Worm (Caenorhabditis elegans) whole organism, young adult: ENCODE data around the gene dpy-7.

Source experiments
- B0019.2 ChIP-seq: fragments of 200-800 bp; sonication (Bioruptor generic); conservative IDR thresholded peaks from 2 replicates; pipeline ENCODE4 v1.3.6; 2022; ENCODE audit warnings: missing genetic modification reagents, missing genetic modification characterization, missing compliant biosample characterization
- C06A6.2 ChIP-seq: fragments of 200-800 bp; sonication (Bioruptor generic); conservative IDR thresholded peaks from 2 replicates; pipeline ENCODE4 v1.3.6; 2022; ENCODE audit warnings: missing genetic modification characterization, missing compliant biosample characterization
- F23B12.7 ChIP-seq: sonication (generic microtip); optimal IDR thresholded peaks from 2 replicates; lab custom pipeline; 2017; ENCODE audit warnings: missing genetic modification characterization, mild to moderate bottlenecking, missing compliant biosample characterization, antibody characterized with exemption, moderate library complexity; ENCODE audit not compliant: insufficient read depth
- F39B2.1 ChIP-seq: fragments of 200-800 bp; sonication (Bioruptor generic); IDR thresholded peaks from 2 replicates; pipeline ENCODE4 v1.3.6; 2022; ENCODE audit warnings: missing genetic modification reagents, missing genetic modification characterization, missing compliant biosample characterization
- F55B11.4 ChIP-seq: sonication (generic microtip); optimal IDR thresholded peaks from 2 replicates; lab custom pipeline; 2016; ENCODE audit warnings: missing compliant biosample characterization, missing genetic modification characterization, borderline replicate concordance; ENCODE audit not compliant: insufficient read depth
- K12H6.12 ChIP-seq: fragments of 200-800 bp; sonication (Bioruptor generic); optimal IDR thresholded peaks from 2 replicates; lab custom pipeline; 2018; ENCODE audit warnings: mild to moderate bottlenecking, missing genetic modification characterization, missing compliant biosample characterization
- Y53G8AR.9 ChIP-seq: fragments of 200-800 bp; sonication (Bioruptor generic); conservative IDR thresholded peaks from 2 replicates; pipeline ENCODE4 v1.3.6; 2022; ENCODE audit warnings: missing genetic modification reagents, missing genetic modification characterization, missing compliant biosample characterization
- akir-1 ChIP-seq: fragments of 200-800 bp; sonication (Bioruptor generic); optimal IDR thresholded peaks from 2 replicates; lab custom pipeline; 2018; ENCODE audit warnings: mild to moderate bottlenecking, missing genetic modification characterization, moderate library complexity, missing compliant biosample characterization
- atf-7 ChIP-seq: sonication (generic microtip); optimal IDR thresholded peaks from 2 replicates; lab custom pipeline; 2017; ENCODE audit warnings: mild to moderate bottlenecking, missing genetic modification characterization, missing compliant biosample characterization
- attf-5 ChIP-seq: fragments of 200-800 bp; sonication (Bioruptor generic); optimal IDR thresholded peaks from 2 replicates; lab custom pipeline; 2018; ENCODE audit warnings: mild to moderate bottlenecking, missing genetic modification characterization, missing compliant biosample characterization
- cebp-1 ChIP-seq, 2 experiments: fragments of 200-800 bp in 1 of 2; sonication (Bioruptor generic) in 1 of 2; sonication (generic microtip) in 1 of 2; IDR thresholded peaks in 1 of 2; optimal IDR thresholded peaks in 1 of 2; 2 replicates each; pipeline versions ENCODE4 v1.3.6 to Lab custom; 2017 to 2022; ENCODE audit warnings: missing compliant biosample characterization in 2 of 2, missing genetic modification characterization in 2 of 2, mild to moderate bottlenecking in 1 of 2, missing genetic modification reagents in 1 of 2, moderate library complexity in 1 of 2
- ceh-40 ChIP-seq: fragments of 200-800 bp; sonication (Bioruptor generic); IDR thresholded peaks from 2 replicates; pipeline ENCODE4 v1.3.6; 2022; ENCODE audit warnings: missing genetic modification characterization, missing compliant biosample characterization
- dox-1 ChIP-seq: fragments of 200-800 bp; sonication (Bioruptor generic); IDR thresholded peaks from 2 replicates; pipeline ENCODE4 v1.3.6; 2022; ENCODE audit warnings: missing genetic modification reagents, missing genetic modification characterization, missing compliant biosample characterization
- egl-44 ChIP-seq: fragments of 200-800 bp; sonication (Bioruptor generic); IDR thresholded peaks from 2 replicates; pipeline ENCODE4 v1.3.6; 2022; ENCODE audit warnings: missing genetic modification reagents, missing genetic modification characterization, missing compliant biosample characterization
- ets-4 ChIP-seq: fragments of 200-800 bp; sonication (Bioruptor generic); optimal IDR thresholded peaks from 2 replicates; lab custom pipeline; 2018; ENCODE audit warnings: mild to moderate bottlenecking, missing genetic modification characterization, missing compliant biosample characterization
- hlh-12 ChIP-seq: sonication (generic microtip); optimal IDR thresholded peaks from 2 replicates; lab custom pipeline; 2016; ENCODE audit warnings: missing genetic modification characterization, missing compliant biosample characterization
- hlh-26 ChIP-seq: fragments of 200-800 bp; sonication (Bioruptor generic); conservative IDR thresholded peaks from 2 replicates; pipeline ENCODE4 v1.3.6; 2022; ENCODE audit warnings: missing genetic modification reagents, missing genetic modification characterization, missing compliant biosample characterization
- hmg-1.2 ChIP-seq: fragments of 200-800 bp; sonication (Bioruptor generic); IDR thresholded peaks from 2 replicates; pipeline ENCODE4 v1.3.6; 2022; ENCODE audit warnings: missing genetic modification reagents, missing genetic modification characterization, missing compliant biosample characterization
- let-607 ChIP-seq, 2 experiments: fragments of 200-800 bp in 1 of 2; sonication (Bioruptor generic) in 1 of 2; sonication (generic microtip) in 1 of 2; optimal IDR thresholded peaks; 2 replicates each; lab custom pipeline; 2016 to 2018; ENCODE audit warnings: mild to moderate bottlenecking in 2 of 2, missing compliant biosample characterization in 2 of 2, missing genetic modification characterization in 2 of 2, moderate library complexity in 2 of 2, missing genotype in 1 of 2
- lin-26 ChIP-seq: fragments of 200-800 bp; sonication (Bioruptor generic); IDR thresholded peaks from 2 replicates; pipeline ENCODE4 v1.3.6; 2022; ENCODE audit warnings: missing genetic modification reagents, missing genetic modification characterization, missing compliant biosample characterization
- mel-28 ChIP-seq: sonication (generic microtip); optimal IDR thresholded peaks from 2 replicates; lab custom pipeline; 2016; ENCODE audit warnings: borderline replicate concordance, mild to moderate bottlenecking, missing genetic modification characterization, missing compliant biosample characterization
- mes-4 ChIP-seq: sonication (generic microtip); optimal IDR thresholded peaks from 2 replicates; lab custom pipeline; 2016; ENCODE audit warnings: missing genotype, missing genetic modification characterization, missing compliant biosample characterization
- nfyb-1 ChIP-seq: fragments of 200-800 bp; sonication (Bioruptor generic); IDR thresholded peaks from 2 replicates; pipeline ENCODE4 v1.3.6; 2022; ENCODE audit warnings: missing genetic modification reagents, missing genetic modification characterization, missing compliant biosample characterization
- nhr-80 ChIP-seq: sonication (generic microtip); optimal IDR thresholded peaks from 2 replicates; lab custom pipeline; 2016; ENCODE audit warnings: missing genetic modification characterization, missing compliant biosample characterization
- sdz-38 ChIP-seq: sonication (generic microtip); optimal IDR thresholded peaks from 2 replicates; lab custom pipeline; 2016; ENCODE audit warnings: missing genotype, missing genetic modification characterization, missing compliant biosample characterization
- snpc-1.1 ChIP-seq: sonication (generic microtip); optimal IDR thresholded peaks from 2 replicates; lab custom pipeline; 2017; ENCODE audit warnings: missing genetic modification characterization, mild to moderate bottlenecking, missing compliant biosample characterization, antibody characterized with exemption, moderate library complexity, missing genotype, missing genetic modification reagents; ENCODE audit not compliant: insufficient read depth
- xnd-1 ChIP-seq: sonication (generic microtip); optimal IDR thresholded peaks from 2 replicates; lab custom pipeline; 2016; ENCODE audit warnings: missing genotype, missing genetic modification reagents, missing genetic modification characterization, missing compliant biosample characterization
- zfh-2 ChIP-seq: fragments of 200-800 bp; sonication (Bioruptor generic); conservative IDR thresholded peaks from 2 replicates; pipeline ENCODE4 v1.3.6; 2022; ENCODE audit warnings: missing genetic modification reagents, missing genetic modification characterization, missing compliant biosample characterization
- ztf-25 ChIP-seq: fragments of 200-800 bp; sonication (Bioruptor generic); IDR thresholded peaks from 2 replicates; pipeline ENCODE4 v1.3.6; 2022; ENCODE audit warnings: missing genetic modification reagents, missing genetic modification characterization, missing compliant biosample characterization
- ztf-6 ChIP-seq: fragments of 200-800 bp; sonication (Bioruptor generic); IDR thresholded peaks from 2 replicates; pipeline ENCODE4 v1.3.6; 2022; ENCODE audit warnings: missing genetic modification reagents, missing genetic modification characterization, missing compliant biosample characterization

dpy-7 gene

DNA sequence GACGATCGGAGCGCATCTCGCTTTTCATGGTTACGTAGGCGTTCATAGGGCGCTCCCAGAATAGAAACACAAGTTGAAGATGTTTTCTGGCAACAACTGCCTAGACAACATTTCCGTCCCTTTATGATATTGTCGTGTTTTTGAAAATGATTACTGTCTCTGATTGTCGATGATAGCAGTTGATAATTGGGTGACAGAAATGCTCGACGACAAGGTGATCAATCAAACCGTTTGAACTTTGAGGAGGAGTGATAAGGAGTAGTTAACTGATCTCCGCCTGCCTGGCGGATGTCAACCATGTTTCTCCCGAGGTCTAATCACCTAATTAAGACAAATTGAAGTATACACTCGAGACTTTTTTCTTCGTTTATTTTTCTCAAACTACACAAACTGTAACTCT is 46.3 kb upstream of the dpy-7 start:
- no peak for TF ChIP-seq mel-28 (tag; lab: Kevin White, UChicago)

DNA sequence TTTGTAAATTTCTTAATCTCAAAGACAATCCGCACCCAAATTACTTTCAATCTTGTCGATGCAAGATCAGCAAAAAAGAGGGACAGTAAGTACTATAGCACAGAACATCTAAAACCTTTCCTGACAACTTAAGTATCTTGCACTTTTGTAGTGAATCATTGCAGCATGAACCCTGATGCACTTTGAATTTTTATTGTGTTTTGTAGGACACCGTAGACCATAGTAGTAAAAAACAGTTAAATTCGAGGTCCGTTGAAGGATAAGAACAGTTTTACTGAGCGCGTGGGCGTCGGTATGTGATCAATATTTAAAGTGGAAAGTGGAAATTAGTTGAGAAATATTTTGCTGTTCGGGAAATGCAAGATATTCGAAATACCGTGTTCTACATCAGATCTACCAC is 44.6 kb upstream of the dpy-7 start:
- no peak for TF ChIP-seq cebp-1 (GFP tag; IDR thresholded peaks at IDR 0.05; lab: Robert Waterston, UW)
- TF ChIP-seq cebp-1 (tag; optimal IDR thresholded peaks at IDR 0.05; lab: Kevin White, UChicago) = no peak
- TF ChIP-seq K12H6.12 = no peak
- TF ChIP-seq ztf-25 (GFP tag; lab: Robert Waterston, UW) = no peak

- no peak for TF ChIP-seq xnd-1 (tag; lab: Kevin White, UChicago)
- TF ChIP-seq ztf-6 (GFP tag; lab: Robert Waterston, UW) = no peak
- TF ChIP-seq akir-1 (GFP tag; lab: Kevin White, UChicago) = no peak
- TF ChIP-seq nhr-80 (tag; lab: Kevin White, UChicago) = peak; percentile 87
- TF ChIP-seq F39B2.1 (GFP tag; lab: Robert Waterston, UW) = no peak
- TF ChIP-seq ceh-40 (GFP tag; lab: Robert Waterston, UW) = no peak
- peak; percentile 20 to 46 for TF ChIP-seq let-607 (tag; optimal IDR thresholded peaks at IDR 0.05; lab: Kevin White, UChicago)
- no peak for TF ChIP-seq F55B11.4 (tag; lab: Kevin White, UChicago)
- no peak for TF ChIP-seq egl-44 (GFP tag; lab: Robert Waterston, UW)
- TF ChIP-seq mes-4 (tag; lab: Kevin White, UChicago) = no peak
- TF ChIP-seq hlh-12 (tag; lab: Kevin White, UChicago) = no peak
- no peak for TF ChIP-seq cebp-1 (GFP tag; IDR thresholded peaks at IDR 0.05; lab: Robert Waterston, UW)
- peak; percentile 74 for TF ChIP-seq cebp-1 (tag; optimal IDR thresholded peaks at IDR 0.05; lab: Kevin White, UChicago)
- TF ChIP-seq B0019.2 = no peak
- 0 out of 2 replicates have a peak, but pooled peaks have one; percentile 22 for TF ChIP-seq dox-1 (GFP tag; lab: Robert Waterston, UW)
- TF ChIP-seq atf-7 (tag; lab: Kevin White, UChicago) = peak; percentile 38
Measured at ce11 chrX:7578308-7578707, 40.7 kb upstream of the dpy-7 start.

- TF ChIP-seq Y53G8AR.9 (GFP tag; lab: Robert Waterston, UW) (no peak), lin-26 (peak; percentile 19; the same call in 1 of the 2 replicates), cebp-1 (GFP tag; IDR thresholded peaks at IDR 0.05; lab: Robert Waterston, UW) (peak; percentile 58; the same call in 1 of the 2 replicates), cebp-1 (tag; optimal IDR thresholded peaks at IDR 0.05; lab: Kevin White, UChicago) (peak; percentile 57), sdz-38 (tag; lab: Kevin White, UChicago) (no peak), K12H6.12 (no peak), F23B12.7 (no peak), snpc-1.1 (tag; lab: Kevin White, UChicago) (no peak)
Measured at ce11 chrX:7577458-7578158, 40.0 kb upstream of the dpy-7 start.

DNA sequence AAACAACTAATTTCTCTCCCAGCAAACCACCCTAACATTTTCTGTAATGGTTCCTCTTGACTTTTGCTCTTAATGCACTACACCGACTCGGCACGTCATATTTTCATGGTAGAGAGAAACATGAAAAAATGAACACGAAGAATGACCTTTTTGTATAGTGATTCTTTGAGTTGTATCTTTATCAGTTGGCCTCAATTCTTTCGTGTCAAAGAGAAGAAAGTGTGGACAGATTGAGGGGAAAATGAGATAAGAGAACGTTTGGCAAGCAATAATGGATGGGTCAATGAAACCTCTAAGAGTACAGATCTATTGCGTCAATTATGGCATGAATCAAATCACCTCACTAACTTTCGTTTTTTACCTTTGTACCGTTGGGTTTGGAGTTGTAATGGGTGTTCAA is 38.3 kb upstream of the dpy-7 start:
- no peak for TF ChIP-seq cebp-1 (GFP tag; IDR thresholded peaks at IDR 0.05; lab: Robert Waterston, UW)
- peak; percentile 22 for TF ChIP-seq cebp-1 (tag; optimal IDR thresholded peaks at IDR 0.05; lab: Kevin White, UChicago)
- TF ChIP-seq let-607 (tag; optimal IDR thresholded peaks at IDR 0.05; lab: Kevin White, UChicago) = peak in 1 of 2 experiments; percentile 23
- peak; percentile 94 for TF ChIP-seq nhr-80 (tag; lab: Kevin White, UChicago)
- peak; percentile 24 for TF ChIP-seq ets-4 (GFP tag; lab: Kevin White, UChicago)
- TF ChIP-seq hmg-1.2 (GFP tag; lab: Robert Waterston, UW) = no peak

- TF ChIP-seq nfyb-1 (GFP tag; lab: Robert Waterston, UW) (no peak), mel-28 (tag; lab: Kevin White, UChicago) (no peak), C06A6.2 (GFP tag; lab: Robert Waterston, UW) (no peak), zfh-2 (GFP tag; lab: Robert Waterston, UW) (peak; percentile 49; the same call in 1 of the 2 replicates), hlh-26 (GFP tag; lab: Robert Waterston, UW) (no peak), attf-5 (GFP tag; lab: Kevin White, UChicago) (no peak)
Measured at ce11 chrX:7573629-7574028, 36.0 kb upstream of the dpy-7 start.
